Fruit fly (Drosophila melanogaster): ENCODE results near the gene CAH2.

Gene CAH2

dm6 chr3L:12138113-12138899, 39.1 kb upstream of the CAH2 start, which contains the start of the genes ND-SGDH and RhoGAP68F (continued):
- TF ChIP-seq prd (optimal IDR thresholded peaks at IDR 0.05) (no peak), prd (GFP tag; IDR thresholded peaks at IDR 0.05) (peak; percentile 80; the same call in 2 of the 3 replicates), z (GFP tag; IDR thresholded peaks at IDR 0.05) (no peak), CG12391 (tag; optimal IDR thresholded peaks at IDR 0.05) (peak; percentile 85), Optix (GFP tag; IDR thresholded peaks at IDR 0.05) (no peak), CG12942 (GFP tag; optimal IDR thresholded peaks at IDR 0.05) (peak; percentile 73), Ptx1 (GFP tag; IDR thresholded peaks at IDR 0.05) (peak; percentile 80), BtbVII (GFP tag; optimal IDR thresholded peaks at IDR 0.05) (peak; percentile 41), nerfin-2 (GFP tag; IDR thresholded peaks at IDR 0.05; ENCODE audit: partially characterized antibody) (peak; percentile 76), so (GFP tag; IDR thresholded peaks at IDR 0.05) (peak; percentile 50; the same call in 1 of the 3 replicates), CG2116 (GFP tag; optimal IDR thresholded peaks at IDR 0.05) (peak; percentile 75), CG12104 (GFP tag; optimal IDR thresholded peaks at IDR 0.05) (peak; percentile 69), HLH3B (GFP tag; IDR thresholded peaks at IDR 0.05) (peak; percentile 51; the same call in 1 of the 2 replicates), CG5953 (GFP tag; IDR thresholded peaks at IDR 0.05) (no peak), CG6683 (GFP tag; optimal IDR thresholded peaks at IDR 0.05) (peak; percentile 20), Nf-YA (GFP tag; IDR thresholded peaks at IDR 0.05) (no peak), Asciz (GFP tag; optimal IDR thresholded peaks at IDR 0.05) (no peak), dpn (GFP tag; optimal IDR thresholded peaks at IDR 0.05) (peak; percentile 55 to 77), ind (GFP tag; optimal IDR thresholded peaks at IDR 0.05) (peak; percentile 83), h (optimal IDR thresholded peaks at IDR 0.05) (no peak), CkIIα-i1 (GFP tag; IDR thresholded peaks at IDR 0.05) (no peak), wdn (GFP tag; IDR thresholded peaks at IDR 0.05) (0 out of 2 replicates have a peak, but pooled peaks have one; percentile 35), CG6813 (GFP tag; optimal IDR thresholded peaks at IDR 0.05) (no peak), pzg (GFP tag; optimal IDR thresholded peaks at IDR 0.05) (peak; percentile 57), B-H2 (GFP tag; optimal IDR thresholded peaks at IDR 0.05) (peak; percentile 77), zen2 (GFP tag; IDR thresholded peaks at IDR 0.05; ENCODE audit: partially characterized antibody) (peak; percentile 81), jumu (GFP tag; optimal IDR thresholded peaks at IDR 0.05) (peak; percentile 67), CG11085 (GFP tag; IDR thresholded peaks at IDR 0.05) (no peak), CG16863 (GFP tag; optimal IDR thresholded peaks at IDR 0.05) (peak; percentile 58), unpg (GFP tag; optimal IDR thresholded peaks at IDR 0.05) (peak; percentile 68), wek (GFP tag; optimal IDR thresholded peaks at IDR 0.05) (no peak), CG3163 (GFP tag; optimal IDR thresholded peaks at IDR 0.05) (no peak), ken (GFP tag; IDR thresholded peaks at IDR 0.05) (peak; percentile 58; the same call in 1 of the 3 replicates), CG4617 (GFP tag; optimal IDR thresholded peaks at IDR 0.05; ENCODE audit: borderline replicate concordance) (peak; percentile 28), tio (GFP tag; optimal IDR thresholded peaks at IDR 0.05) (peak; percentile 72), CrebB (tag; optimal IDR thresholded peaks at IDR 0.05) (no peak), Rx (GFP tag; IDR thresholded peaks at IDR 0.05) (no peak; the same call in 1 of the 2 replicates), CG9932 (GFP tag; IDR thresholded peaks at IDR 0.05) (peak; percentile 91), gce (GFP tag; IDR thresholded peaks at IDR 0.05) (no peak), CG7271 (tag; optimal IDR thresholded peaks at IDR 0.05) (no peak), Lim3 (GFP tag; IDR thresholded peaks at IDR 0.05) (no peak), CG3838 (GFP tag; optimal IDR thresholded peaks at IDR 0.05) (peak; percentile 27), Xrp1 (GFP tag; IDR thresholded peaks at IDR 0.05) (peak; percentile 58; the same call in 1 of the 2 replicates), CG8765 (GFP tag; IDR thresholded peaks at IDR 0.05) (no peak), Dref (GFP tag; IDR thresholded peaks at IDR 0.05) (peak; percentile 64), CG43689 (GFP tag; IDR thresholded peaks at IDR 0.05) (no peak), Deaf1 (tag; optimal IDR thresholded peaks at IDR 0.05) (peak; percentile 52), CG14860 (GFP tag; IDR thresholded peaks at IDR 0.05; ENCODE audit: partially characterized antibody) (peak; percentile 96), CG2199 (GFP tag; IDR thresholded peaks at IDR 0.05) (no peak), grn (GFP tag; optimal IDR thresholded peaks at IDR 0.05) (peak; percentile 8)
